Worm (Caenorhabditis elegans): ENCODE results near the gene srh-304.
"Not testable (repeated sequence)": the region's sequence is repeated elsewhere in the genome, so short reads cannot be mapped to it uniquely, and the experiment has no call there.

The srh-304 gene

ce11 chrV:17845370-17845967, 17.1 kb downstream of the srh-304 start:
- TF ChIP-seq cog-1 (tag; optimal IDR thresholded peaks at IDR 0.05), result no peak
- TF ChIP-seq klf-2 (GFP tag; conservative IDR thresholded peaks at IDR 0.05), result no peak
- TF ChIP-seq ztf-23 (GFP tag; IDR thresholded peaks at IDR 0.05), result no peak
- TF ChIP-seq ref-1 (GFP tag; conservative IDR thresholded peaks at IDR 0.05), result no peak
- TF ChIP-seq flt-1 (GFP tag; IDR thresholded peaks at IDR 0.05), result no peak
- no peak for TF ChIP-seq med-1 (GFP tag; optimal IDR thresholded peaks at IDR 0.05; ENCODE audit: insufficient read depth)
- TF ChIP-seq tab-1 (GFP tag; IDR thresholded peaks at IDR 0.05), result no peak
- no peak for TF ChIP-seq ztf-29 (GFP tag; IDR thresholded peaks at IDR 0.05)
- no peak for TF ChIP-seq T22C8.4 (GFP tag; IDR thresholded peaks at IDR 0.05)

DNA sequence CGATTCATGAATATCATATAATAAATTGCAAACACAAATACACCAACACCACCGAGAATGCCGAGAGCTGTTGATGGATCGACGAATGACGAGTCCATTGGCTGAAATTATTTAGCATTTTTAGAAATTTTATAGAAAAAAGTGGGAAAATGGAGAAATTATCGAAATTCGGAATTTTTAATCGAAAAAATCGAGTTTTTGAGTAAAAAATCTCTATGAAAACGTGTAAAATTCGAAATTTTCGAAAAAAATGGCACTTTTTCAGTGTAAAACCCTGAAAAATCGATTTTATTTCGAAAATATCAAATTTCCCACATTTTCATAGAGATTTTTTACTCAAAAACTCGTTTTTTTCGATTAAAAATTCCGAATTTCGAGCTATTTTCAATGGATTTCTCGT, 27.5 kb downstream of the srh-304 start, which contains the start of gene tcc-1:
Gene tcc-1, minus strand, starts transcription at position 101 of the 400 bp plus-strand sequence.
- TF ChIP-seq ztf-29 (GFP tag; IDR thresholded peaks at IDR 0.05) (no peak), klf-2 (GFP tag; conservative IDR thresholded peaks at IDR 0.05) (no peak), flt-1 (GFP tag; IDR thresholded peaks at IDR 0.05) (no peak), tab-1 (GFP tag; IDR thresholded peaks at IDR 0.05) (no peak), ztf-23 (GFP tag; IDR thresholded peaks at IDR 0.05) (no peak), T22C8.4 (GFP tag; IDR thresholded peaks at IDR 0.05) (no peak), med-1 (GFP tag; optimal IDR thresholded peaks at IDR 0.05; ENCODE audit: insufficient read depth) (no peak), cog-1 (tag; optimal IDR thresholded peaks at IDR 0.05) (no peak), ref-1 (GFP tag; conservative IDR thresholded peaks at IDR 0.05) (no peak)

DNA sequence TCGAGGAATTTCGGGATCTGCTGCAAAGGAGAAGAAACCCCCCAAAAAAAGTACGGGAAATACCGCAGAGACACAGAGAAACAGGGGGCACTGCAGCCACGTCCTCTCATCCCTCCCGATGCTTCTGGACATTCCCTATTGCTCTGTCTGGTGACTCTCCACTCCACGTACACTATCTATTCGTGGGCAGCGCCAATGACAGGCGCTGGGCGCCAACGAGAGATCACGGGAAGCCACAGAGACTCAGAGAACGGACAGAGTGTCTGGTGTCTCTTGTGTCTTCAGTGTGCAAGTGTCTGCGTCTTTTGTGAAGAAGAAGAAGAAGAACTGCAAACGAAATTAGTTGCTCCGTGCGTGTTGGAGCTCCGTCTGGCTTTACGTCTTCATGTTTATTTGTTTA, 29.5 kb downstream of the srh-304 start:
- TF ChIP-seq ztf-23 (GFP tag; IDR thresholded peaks at IDR 0.05) (no peak), ref-1 (GFP tag; conservative IDR thresholded peaks at IDR 0.05) (no peak), med-1 (GFP tag; optimal IDR thresholded peaks at IDR 0.05; ENCODE audit: insufficient read depth) (no peak), tab-1 (GFP tag; IDR thresholded peaks at IDR 0.05) (no peak), cog-1 (tag; optimal IDR thresholded peaks at IDR 0.05) (no peak), T22C8.4 (GFP tag; IDR thresholded peaks at IDR 0.05) (no peak), klf-2 (GFP tag; conservative IDR thresholded peaks at IDR 0.05) (no peak), flt-1 (GFP tag; IDR thresholded peaks at IDR 0.05) (no peak), ztf-29 (GFP tag; IDR thresholded peaks at IDR 0.05) (no peak)

DNA sequence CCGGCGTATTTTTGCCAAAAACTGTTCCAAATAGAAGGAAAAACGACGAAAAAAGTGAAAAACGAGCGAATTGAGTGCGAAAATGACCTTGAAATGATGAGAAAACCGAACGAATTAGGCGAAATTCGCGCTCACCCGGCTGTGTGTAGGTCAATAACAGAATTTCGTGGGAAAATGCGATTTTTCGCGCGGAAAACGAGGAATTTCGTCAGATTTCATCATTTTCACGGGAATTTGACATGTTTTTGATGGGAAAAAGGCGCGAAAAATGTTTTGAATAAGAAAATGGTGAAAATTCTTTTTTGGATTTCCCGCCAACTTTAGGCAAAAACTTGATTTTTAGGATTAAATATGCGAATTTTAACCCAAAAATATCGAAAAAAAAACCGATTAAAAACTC, 30.7 kb downstream of the srh-304 start:
- TF ChIP-seq ref-1 (GFP tag; conservative IDR thresholded peaks at IDR 0.05) (no peak), ztf-23 (GFP tag; IDR thresholded peaks at IDR 0.05) (no peak), T22C8.4 (GFP tag; IDR thresholded peaks at IDR 0.05) (no peak), klf-2 (GFP tag; conservative IDR thresholded peaks at IDR 0.05) (no peak), tab-1 (GFP tag; IDR thresholded peaks at IDR 0.05) (no peak), flt-1 (GFP tag; IDR thresholded peaks at IDR 0.05) (no peak), cog-1 (tag; optimal IDR thresholded peaks at IDR 0.05) (no peak), med-1 (GFP tag; optimal IDR thresholded peaks at IDR 0.05; ENCODE audit: insufficient read depth) (no peak), ztf-29 (GFP tag; IDR thresholded peaks at IDR 0.05) (no peak)

DNA sequence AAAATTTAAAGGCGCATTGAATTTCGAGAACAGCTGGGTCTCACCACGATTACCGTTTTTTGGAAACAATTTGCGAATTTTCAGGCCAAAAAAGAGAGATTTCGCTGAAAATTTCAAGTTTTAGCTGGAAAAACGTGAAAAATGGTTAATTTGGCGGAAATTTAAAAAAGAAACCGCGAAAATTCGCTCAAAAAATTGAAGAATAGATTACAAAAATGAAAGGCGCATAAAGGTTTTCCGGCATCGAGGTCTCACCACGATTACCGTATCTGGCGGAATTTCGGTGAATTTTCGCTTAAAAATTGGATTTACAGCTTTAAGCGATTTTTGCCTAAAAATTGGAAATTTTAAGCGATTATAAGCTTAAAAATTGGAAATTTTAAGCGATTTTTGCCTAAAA, 31.1 kb downstream of the srh-304 start:
- TF ChIP-seq cog-1 (tag; optimal IDR thresholded peaks at IDR 0.05) (no peak), med-1 (GFP tag; optimal IDR thresholded peaks at IDR 0.05; ENCODE audit: insufficient read depth) (no peak), ztf-23 (GFP tag; IDR thresholded peaks at IDR 0.05) (no peak), ref-1 (GFP tag; conservative IDR thresholded peaks at IDR 0.05) (no peak)

ce11 chrV:17865309-17865708, 36.9 kb downstream of the srh-304 start, which contains the start of gene Y59A8A.8:
TSS of gene Y59A8A.8 (plus strand) at chrV:17865609.
- TF ChIP-seq flt-1 (GFP tag; IDR thresholded peaks at IDR 0.05); ztf-23 (GFP tag; IDR thresholded peaks at IDR 0.05); klf-2 (GFP tag; conservative IDR thresholded peaks at IDR 0.05): not testable (repeated sequence)

DNA sequence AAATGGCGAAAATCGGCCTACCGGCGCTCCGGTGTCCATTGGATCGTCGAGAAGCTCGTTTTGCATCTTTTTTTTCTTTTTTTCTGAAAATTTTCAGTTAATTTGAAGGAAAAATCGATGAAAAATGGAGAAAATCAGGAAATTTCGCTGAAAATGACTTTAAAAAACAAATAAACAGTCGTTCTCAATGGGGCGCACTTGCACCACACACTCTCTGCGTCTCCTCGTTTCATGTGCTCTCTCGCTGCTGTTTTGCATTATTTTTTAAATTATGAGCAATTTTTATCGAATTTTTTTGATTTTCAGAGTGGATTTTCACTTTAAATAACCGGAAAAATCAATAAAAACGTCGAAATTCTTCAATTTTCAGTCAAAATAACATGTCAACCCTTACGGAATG, 42.2 kb downstream of the srh-304 start, which contains the start of gene csn-1:
Gene csn-1, minus strand, starts transcription at position 83 of the 400 bp plus-strand sequence.
- TF ChIP-seq med-1 (GFP tag; optimal IDR thresholded peaks at IDR 0.05; ENCODE audit: insufficient read depth) (no peak), flt-1 (GFP tag; IDR thresholded peaks at IDR 0.05) (no peak), ztf-23 (GFP tag; IDR thresholded peaks at IDR 0.05) (no peak), klf-2 (GFP tag; conservative IDR thresholded peaks at IDR 0.05) (no peak), cog-1 (tag; optimal IDR thresholded peaks at IDR 0.05) (no peak)

DNA sequence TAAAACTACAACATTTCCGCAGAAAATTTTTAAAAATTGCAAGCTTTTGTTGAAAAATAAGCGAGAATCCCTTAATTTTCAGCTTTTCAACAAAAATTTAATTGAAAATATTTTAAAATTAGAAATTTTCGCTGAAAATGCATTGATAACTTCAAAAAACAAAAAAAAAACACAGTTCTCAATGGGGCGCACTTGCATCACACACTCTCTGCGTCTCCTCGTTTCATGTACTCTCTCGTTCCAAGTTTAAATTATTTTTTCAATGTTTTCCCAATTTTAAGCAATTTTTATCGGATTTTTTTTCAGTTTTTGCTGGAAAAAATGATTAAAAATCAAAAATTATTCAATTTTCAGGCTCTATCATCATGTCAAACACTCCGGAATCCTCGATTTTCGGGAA, 42.6 kb downstream of the srh-304 start, which contains the start of gene phf-14:
Gene phf-14, plus strand, starts transcription at position 345 of the 400 bp plus-strand sequence.
- TF ChIP-seq flt-1 (GFP tag; IDR thresholded peaks at IDR 0.05), result no peak
- no peak for TF ChIP-seq ztf-23 (GFP tag; IDR thresholded peaks at IDR 0.05)
- TF ChIP-seq tab-1 (GFP tag; IDR thresholded peaks at IDR 0.05), result no peak
- TF ChIP-seq klf-2 (GFP tag; conservative IDR thresholded peaks at IDR 0.05), result no peak
- TF ChIP-seq ztf-29 (GFP tag; IDR thresholded peaks at IDR 0.05), result no peak
- no peak for TF ChIP-seq T22C8.4 (GFP tag; IDR thresholded peaks at IDR 0.05)
- TF ChIP-seq med-1 (GFP tag; optimal IDR thresholded peaks at IDR 0.05; ENCODE audit: insufficient read depth), result no peak
- no peak for TF ChIP-seq ref-1 (GFP tag; conservative IDR thresholded peaks at IDR 0.05)
- TF ChIP-seq cog-1 (tag; optimal IDR thresholded peaks at IDR 0.05), result no peak
